Worm (Caenorhabditis elegans): ENCODE measurements around the gene T24H7.8.

Gene T24H7.8

DNA sequence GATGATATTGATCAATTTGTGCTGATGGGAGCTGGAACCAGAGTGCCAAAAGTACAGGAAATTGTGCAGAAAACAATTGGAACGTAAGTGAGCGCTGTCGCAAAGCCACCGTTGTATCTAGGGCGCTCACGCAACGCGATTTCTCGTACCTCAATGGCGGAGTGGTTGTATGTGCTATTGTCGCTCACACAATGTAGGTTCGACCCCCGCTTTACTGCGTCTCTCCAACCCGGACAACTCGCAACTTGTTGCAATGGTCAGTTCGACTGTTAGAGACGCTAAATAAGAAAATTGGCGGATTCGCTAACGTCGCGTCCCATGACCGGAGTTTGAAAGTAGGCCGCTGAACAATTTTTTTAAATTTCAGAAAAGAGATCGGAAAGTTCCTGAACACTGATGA, 6.6 kb downstream of the T24H7.8 start (continued):
- TF ChIP-seq attf-5 (GFP tag; optimal IDR thresholded peaks at IDR 0.05) (peak; percentile 68), bed-1 (GFP tag; IDR thresholded peaks at IDR 0.05) (no peak), rec-8 (tag; optimal IDR thresholded peaks at IDR 0.05) (peak; percentile 47 to 49), hsf-1 (GFP tag; IDR thresholded peaks at IDR 0.05) (no peak), die-1 (tag; optimal IDR thresholded peaks at IDR 0.05) (peak; percentile 70), hrde-1 (tag; optimal IDR thresholded peaks at IDR 0.05; ENCODE audit: borderline replicate concordance) (peak; percentile 43), mxl-1 (tag; optimal IDR thresholded peaks at IDR 0.05) (no peak), hlh-26 (GFP tag; conservative IDR thresholded peaks at IDR 0.05) (no peak), lin-26 (GFP tag; IDR thresholded peaks at IDR 0.05) (peak; percentile 80), pha-4 (tag; optimal IDR thresholded peaks at IDR 0.05) (no peak), lsl-1 (GFP tag; optimal IDR thresholded peaks at IDR 0.05) (peak; percentile 43), Y56A3A.18 (GFP tag; IDR thresholded peaks at IDR 0.05) (no peak), rpc-1 (optimal IDR thresholded peaks at IDR 0.05) (peak; percentile 70), rpc-1 (tag; optimal IDR thresholded peaks at IDR 0.05) (peak; percentile 77), snpc-4 (GFP tag; optimal IDR thresholded peaks at IDR 0.05) (no peak), snpc-4 (tag; optimal IDR thresholded peaks at IDR 0.05) (peak in 3 of 4 experiments; percentile 25 to 52 (median 44)), K11D2.4 (GFP tag; IDR thresholded peaks at IDR 0.05) (no peak), attf-6 (GFP tag; IDR thresholded peaks at IDR 0.05) (no peak), zfh-2 (GFP tag; conservative IDR thresholded peaks at IDR 0.05) (no peak), ccch-3 (GFP tag; optimal IDR thresholded peaks at IDR 0.05) (no peak), dox-1 (GFP tag; IDR thresholded peaks at IDR 0.05) (peak; percentile 73), sdz-38 (tag; optimal IDR thresholded peaks at IDR 0.05) (no peak), cebp-1 (GFP tag; IDR thresholded peaks at IDR 0.05) (0 out of 2 replicates have a peak, but pooled peaks have one; percentile 11), cebp-1 (tag; optimal IDR thresholded peaks at IDR 0.05) (peak; percentile 62), zim-3 (tag; optimal IDR thresholded peaks at IDR 0.05) (no peak), lin-54 (GFP tag; optimal IDR thresholded peaks at IDR 0.05) (peak; percentile 62), athp-1 (tag; optimal IDR thresholded peaks at IDR 0.05) (peak; percentile 61), ekl-4 (GFP tag; IDR thresholded peaks at IDR 0.05) (peak; percentile 87), gei-17 (GFP tag; optimal IDR thresholded peaks at IDR 0.05) (no peak), nhr-90 (tag; optimal IDR thresholded peaks at IDR 0.05) (peak; percentile 72), tlf-1 (GFP tag; optimal IDR thresholded peaks at IDR 0.05) (peak; percentile 1), dpl-1 (GFP tag; optimal IDR thresholded peaks at IDR 0.05) (no peak), snpc-1.1 (tag; optimal IDR thresholded peaks at IDR 0.05; ENCODE audit: insufficient read depth) (no peak), ZK185.1 (tag; optimal IDR thresholded peaks at IDR 0.05; ENCODE audit: poor library complexity, severe bottlenecking) (peak; percentile 76), ztf-25 (GFP tag; IDR thresholded peaks at IDR 0.05) (no peak), let-526 (GFP tag; IDR thresholded peaks at IDR 0.05) (no peak), F57C9.4 (tag; optimal IDR thresholded peaks at IDR 0.05) (no peak), madf-6 (GFP tag; IDR thresholded peaks at IDR 0.05) (peak; percentile 55), unc-130 (GFP tag; optimal IDR thresholded peaks at IDR 0.05) (peak; percentile 1), snpc-3.4 (tag; optimal IDR thresholded peaks at IDR 0.05) (peak; percentile 56), ztf-26 (tag; optimal IDR thresholded peaks at IDR 0.05) (peak; percentile 58), lsy-27 (tag; optimal IDR thresholded peaks at IDR 0.05; ENCODE audit: borderline replicate concordance, insufficient read depth) (no peak), K12H6.12 (tag; optimal IDR thresholded peaks at IDR 0.05) (no peak), akir-1 (GFP tag; optimal IDR thresholded peaks at IDR 0.05) (no peak), F57A8.1 (GFP tag; optimal IDR thresholded peaks at IDR 0.05) (no peak), egrh-3 (GFP tag; IDR thresholded peaks at IDR 0.05) (peak; percentile 17; the same call in 1 of the 2 replicates), ztf-28 (GFP tag; IDR thresholded peaks at IDR 0.05) (no peak), nhr-120 (GFP tag; IDR thresholded peaks at IDR 0.05) (no peak), pbrm-1 (GFP tag; IDR thresholded peaks at IDR 0.05) (peak; percentile 16; the same call in 1 of the 2 replicates)
